Worm (Caenorhabditis elegans) whole organism, young adult: Measurements from ENCODE around the gene R02D5.9.

Source experiments
- nfya-2 ChIP-seq: fragments of 200-800 bp; sonication (Bioruptor generic); IDR thresholded peaks from 2 replicates; pipeline ENCODE4 v1.3.6; 2022; ENCODE audit warnings: missing genetic modification reagents, missing genetic modification characterization, missing compliant biosample characterization
- pha-4 ChIP-seq: fragments of 150-350 bp; sonication (generic microtip); optimal IDR thresholded peaks from 2 replicates; lab custom pipeline; 2014; ENCODE audit warnings: missing biosample characterization, missing genetic modification reagents, missing genetic modification characterization

DNA sequence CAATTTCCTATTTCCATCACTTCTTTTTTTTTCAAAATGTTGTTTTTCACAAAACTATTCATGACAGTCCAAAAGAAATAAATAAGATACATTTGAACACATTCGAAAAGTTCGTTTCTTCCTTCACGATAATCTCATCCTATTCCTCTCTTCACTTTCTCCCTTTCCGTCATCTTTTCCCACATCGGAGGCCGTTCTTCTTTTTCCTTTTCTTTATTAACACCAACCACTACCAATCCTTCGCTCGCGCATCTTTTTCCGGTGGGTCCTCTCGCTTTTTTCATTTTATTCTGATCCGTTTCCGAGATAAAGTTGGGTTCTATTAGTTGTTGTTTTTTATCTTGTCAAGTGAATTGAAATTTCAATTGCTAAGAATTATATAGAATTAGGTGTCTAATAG lies 15.4 kb downstream of the R02D5.9 start:
- TF ChIP-seq nfya-2 (GFP tag; lab: Robert Waterston, UW) (no peak), pha-4 (tag; lab: Kevin White, UChicago) (no peak)
